Fruit fly (Drosophila melanogaster) whole organism, embryonic: ENCODE measurements around the gene CG17300.

Experiments
- BEAF-32 ChIP-seq: fragments of 200-800 bp; sonication (Bioruptor generic); optimal IDR thresholded peaks from 3 replicates; lab custom pipeline; 2017; ENCODE audit warnings: missing biosample characterization, missing genetic modification characterization, mild to moderate bottlenecking, moderate library complexity, missing genetic modification reagents
- C15 ChIP-seq: fragments of 200-800 bp; sonication (Bioruptor generic); IDR thresholded peaks from 3 replicates; pipeline ENCODE4 v1.3.6; 2022; ENCODE audit warnings: missing biosample characterization, missing genetic modification characterization
- CG10147 ChIP-seq: fragments of 200-800 bp; sonication (Bioruptor generic); optimal IDR thresholded peaks from 2 replicates; lab custom pipeline; 2019; ENCODE audit warnings: missing biosample characterization, mild to moderate bottlenecking, missing genetic modification characterization, moderate library complexity
- CG10462 ChIP-seq: fragments of 200-800 bp; sonication (Bioruptor generic); optimal IDR thresholded peaks from 2 replicates; lab custom pipeline; 2016; ENCODE audit warnings: missing biosample characterization, missing genetic modification characterization
- CG10654 ChIP-seq: fragments of 200-800 bp; sonication (Bioruptor generic); optimal IDR thresholded peaks from 2 replicates; lab custom pipeline; 2016; ENCODE audit warnings: missing biosample characterization, missing genetic modification characterization
- CG11085 ChIP-seq: fragments of 200-800 bp; sonication (Bioruptor generic); IDR thresholded peaks from 2 replicates; pipeline ENCODE4 v1.3.6; 2022; ENCODE audit warnings: missing biosample characterization, missing genetic modification characterization
- CG12071 ChIP-seq: fragments of 200-800 bp; sonication (Bioruptor generic); optimal IDR thresholded peaks from 3 replicates; lab custom pipeline; 2018; ENCODE audit warnings: missing biosample characterization, mild to moderate bottlenecking, missing genetic modification characterization
- CG12299 ChIP-seq: fragments of 200-800 bp; sonication (Bioruptor generic); optimal IDR thresholded peaks from 2 replicates; lab custom pipeline; 2018; ENCODE audit warnings: missing biosample characterization, mild to moderate bottlenecking, missing genetic modification characterization
- CG13287 ChIP-seq: fragments of 200-800 bp; sonication (Bioruptor generic); IDR thresholded peaks from 2 replicates; pipeline ENCODE4 v1.3.6; 2022; ENCODE audit warnings: missing biosample characterization, missing genetic modification characterization; ENCODE audit not compliant: partially characterized antibody
- CG13775 ChIP-seq: fragments of 200-800 bp; sonication (Bioruptor generic); optimal IDR thresholded peaks from 3 replicates; lab custom pipeline; 2017; ENCODE audit warnings: missing biosample characterization, mild to moderate bottlenecking, missing genetic modification characterization
- CG1602 ChIP-seq: fragments of 200-800 bp; sonication (Bioruptor generic); optimal IDR thresholded peaks from 3 replicates; lab custom pipeline; 2016; ENCODE audit warnings: missing biosample characterization, missing genetic modification characterization
- CG1603 ChIP-seq: fragments of 200-800 bp; sonication (Bioruptor generic); optimal IDR thresholded peaks from 2 replicates; lab custom pipeline; 2019; ENCODE audit warnings: missing biosample characterization, mild to moderate bottlenecking, missing genetic modification characterization, moderate library complexity
- CG18011 ChIP-seq: fragments of 200-800 bp; sonication (Bioruptor generic); optimal IDR thresholded peaks from 2 replicates; lab custom pipeline; 2017; ENCODE audit warnings: missing biosample characterization, missing genetic modification characterization, mild to moderate bottlenecking, moderate library complexity, missing genotype
- CG2116 ChIP-seq: fragments of 200-800 bp; sonication (Bioruptor generic); optimal IDR thresholded peaks from 3 replicates; lab custom pipeline; 2018; ENCODE audit warnings: missing biosample characterization, mild to moderate bottlenecking, missing genetic modification characterization
- CG2199 ChIP-seq: fragments of 200-800 bp; sonication (Bioruptor generic); IDR thresholded peaks from 3 replicates; pipeline ENCODE4 v1.3.6; 2022; ENCODE audit warnings: missing biosample characterization, missing genetic modification characterization
- CG2678 ChIP-seq: fragments of 200-800 bp; sonication (Bioruptor generic); optimal IDR thresholded peaks from 3 replicates; lab custom pipeline; 2019; ENCODE audit warnings: missing biosample characterization, mild to moderate bottlenecking, missing genetic modification characterization, moderate library complexity
- CG30403 ChIP-seq: fragments of 200-800 bp; sonication (Bioruptor generic); optimal IDR thresholded peaks from 3 replicates; lab custom pipeline; 2016; ENCODE audit warnings: missing biosample characterization, missing genetic modification characterization
- CG31388 ChIP-seq: fragments of 200-800 bp; sonication (Bioruptor generic); optimal IDR thresholded peaks from 2 replicates; lab custom pipeline; 2016; ENCODE audit warnings: missing biosample characterization, missing genetic modification characterization
- CG32772 ChIP-seq: fragments of 200-800 bp; sonication (Bioruptor generic); IDR thresholded peaks from 2 replicates; pipeline ENCODE4 v1.3.6; 2022; ENCODE audit warnings: missing biosample characterization, missing genetic modification characterization
- CG33557 ChIP-seq: fragments of 200-800 bp; sonication (Bioruptor generic); optimal IDR thresholded peaks from 2 replicates; lab custom pipeline; 2019; ENCODE audit warnings: missing biosample characterization, mild to moderate bottlenecking, missing genetic modification characterization, moderate library complexity
- CG3726 ChIP-seq: fragments of 200-800 bp; sonication (Bioruptor generic); IDR thresholded peaks from 3 replicates; pipeline ENCODE4, ENCODE4 v1.3.6; 2022; ENCODE audit warnings: missing biosample characterization, missing genetic modification characterization
- CG6272 ChIP-seq: fragments of 200-800 bp; sonication (Bioruptor generic); IDR thresholded peaks from 2 replicates; pipeline ENCODE4 v1.3.6; 2022; ENCODE audit warnings: missing biosample characterization, missing genetic modification characterization
- CG7357 ChIP-seq: fragments of 200-800 bp; sonication (Bioruptor generic); IDR thresholded peaks from 3 replicates; pipeline ENCODE4 v1.3.6; 2022; ENCODE audit warnings: missing biosample characterization, missing genetic modification characterization
- CG7928 ChIP-seq: fragments of 200-800 bp; sonication (Bioruptor generic); optimal IDR thresholded peaks from 2 replicates; lab custom pipeline; 2017; ENCODE audit warnings: missing biosample characterization, mild to moderate bottlenecking, missing genetic modification characterization
- CG8359 ChIP-seq: fragments of 200-800 bp; sonication (Bioruptor generic); optimal IDR thresholded peaks from 2 replicates; lab custom pipeline; 2017; ENCODE audit warnings: missing biosample characterization, mild to moderate bottlenecking, missing genetic modification characterization, borderline replicate concordance
- CG8388 ChIP-seq: fragments of 200-800 bp; sonication (Bioruptor generic); optimal IDR thresholded peaks from 2 replicates; lab custom pipeline; 2019; ENCODE audit warnings: missing biosample characterization, mild to moderate bottlenecking, missing genetic modification characterization, moderate library complexity
- CG8944 ChIP-seq: fragments of 200-800 bp; sonication (Bioruptor generic); optimal IDR thresholded peaks from 3 replicates; lab custom pipeline; 2016; ENCODE audit warnings: missing biosample characterization, missing genetic modification characterization
- Ets97D ChIP-seq: fragments of 200-800 bp; sonication (Bioruptor generic); optimal IDR thresholded peaks from 3 replicates; lab custom pipeline; 2016; ENCODE audit warnings: missing biosample characterization, missing genetic modification characterization
- Fer3 ChIP-seq: fragments of 200-800 bp; sonication (Bioruptor generic); optimal IDR thresholded peaks from 2 replicates; lab custom pipeline; 2018; ENCODE audit warnings: missing biosample characterization, mild to moderate bottlenecking, missing genetic modification characterization, moderate library complexity
- Hr3 ChIP-seq: fragments of 200-800 bp; sonication (Bioruptor generic); optimal IDR thresholded peaks from 3 replicates; lab custom pipeline; 2016; ENCODE audit warnings: missing biosample characterization, missing genetic modification characterization
- Mes4 ChIP-seq: fragments of 200-800 bp; sonication (Bioruptor generic); optimal IDR thresholded peaks from 2 replicates; lab custom pipeline; 2016; ENCODE audit warnings: missing biosample characterization, missing genetic modification characterization
- NC2α ChIP-seq: fragments of 200-800 bp; sonication (Bioruptor generic); optimal IDR thresholded peaks from 2 replicates; lab custom pipeline; 2016; ENCODE audit warnings: missing biosample characterization, missing genetic modification characterization
- NC2β ChIP-seq: fragments of 200-800 bp; sonication (Bioruptor generic); optimal IDR thresholded peaks from 2 replicates; lab custom pipeline; 2016; ENCODE audit warnings: missing biosample characterization, missing genetic modification characterization
- Oli ChIP-seq: fragments of 200-800 bp; sonication (Bioruptor generic); optimal IDR thresholded peaks from 2 replicates; lab custom pipeline; 2018; ENCODE audit warnings: missing biosample characterization, mild to moderate bottlenecking, missing genetic modification characterization, moderate library complexity
- Tbp ChIP-seq: fragments of >200 bp; optimal IDR thresholded peaks from 2 replicates; lab custom pipeline; 2018; ENCODE audit warnings: missing biosample characterization, missing genetic modification characterization
- YL-1 ChIP-seq: fragments of 200-800 bp; sonication (Bioruptor generic); optimal IDR thresholded peaks from 3 replicates; lab custom pipeline; 2017; ENCODE audit warnings: missing biosample characterization, mild to moderate bottlenecking, missing genetic modification characterization
- ato ChIP-seq: fragments of 200-800 bp; sonication (Bioruptor generic); IDR thresholded peaks from 2 replicates; pipeline ENCODE4 v1.3.6; 2022; ENCODE audit warnings: missing biosample characterization, missing genetic modification characterization; ENCODE audit not compliant: partially characterized antibody
- bbx ChIP-seq: fragments of 200-800 bp; sonication (Bioruptor generic); IDR thresholded peaks from 2 replicates; pipeline ENCODE4 v1.3.6; 2022; ENCODE audit warnings: missing biosample characterization, missing genetic modification characterization; ENCODE audit not compliant: partially characterized antibody
- fd102C ChIP-seq: fragments of 200-800 bp; sonication (Bioruptor generic); optimal IDR thresholded peaks from 2 replicates; lab custom pipeline; 2018; ENCODE audit warnings: missing biosample characterization, mild to moderate bottlenecking, missing genetic modification characterization, moderate library complexity
- fd3F ChIP-seq: fragments of 200-800 bp; sonication (Bioruptor generic); optimal IDR thresholded peaks from 2 replicates; lab custom pipeline; 2018; ENCODE audit warnings: missing biosample characterization, mild to moderate bottlenecking, missing genetic modification characterization, moderate library complexity
- gcm ChIP-seq: fragments of 200-800 bp; sonication (Bioruptor generic); optimal IDR thresholded peaks from 2 replicates; lab custom pipeline; 2019; ENCODE audit warnings: missing biosample characterization, mild to moderate bottlenecking, missing genetic modification characterization, moderate library complexity
- gt ChIP-seq: fragments of 200-800 bp; sonication (Bioruptor generic); IDR thresholded peaks from 2 replicates; pipeline ENCODE4 v1.3.6; 2022; ENCODE audit warnings: missing biosample characterization, missing genetic modification characterization
- nmo ChIP-seq: fragments of 200-800 bp; sonication (Bioruptor generic); optimal IDR thresholded peaks from 2 replicates; lab custom pipeline; 2018; ENCODE audit warnings: missing biosample characterization, mild to moderate bottlenecking, missing genetic modification characterization, moderate library complexity
- psq ChIP-seq: fragments of 200-800 bp; sonication (Bioruptor generic); optimal IDR thresholded peaks from 2 replicates; lab custom pipeline; 2017; ENCODE audit warnings: missing biosample characterization, missing genetic modification characterization
- sd ChIP-seq: fragments of 200-800 bp; sonication (Bioruptor generic); optimal IDR thresholded peaks from 3 replicates; lab custom pipeline; 2018; ENCODE audit warnings: missing biosample characterization, mild to moderate bottlenecking, missing genetic modification characterization, moderate library complexity
- shn ChIP-seq: fragments of 200-800 bp; sonication (Bioruptor generic); optimal IDR thresholded peaks from 3 replicates; lab custom pipeline; 2016; ENCODE audit warnings: missing biosample characterization, missing genetic modification characterization
- slou ChIP-seq: fragments of 200-800 bp; sonication (Bioruptor generic); optimal IDR thresholded peaks from 3 replicates; lab custom pipeline; 2016; ENCODE audit warnings: missing biosample characterization, missing genetic modification characterization
- slp2 ChIP-seq: fragments of 200-800 bp; sonication (Bioruptor generic); optimal IDR thresholded peaks from 2 replicates; lab custom pipeline; 2016; ENCODE audit warnings: missing biosample characterization, missing genetic modification characterization
- stwl ChIP-seq: fragments of 200-800 bp; sonication (Bioruptor generic); optimal IDR thresholded peaks from 3 replicates; lab custom pipeline; 2018; ENCODE audit warnings: missing biosample characterization, mild to moderate bottlenecking, missing genetic modification characterization, moderate library complexity
- zen ChIP-seq: fragments of 200-800 bp; sonication (Bioruptor generic); optimal IDR thresholded peaks from 3 replicates; lab custom pipeline; 2018; ENCODE audit warnings: missing biosample characterization, mild to moderate bottlenecking, missing genetic modification characterization, moderate library complexity

Gene CG17300

DNA sequence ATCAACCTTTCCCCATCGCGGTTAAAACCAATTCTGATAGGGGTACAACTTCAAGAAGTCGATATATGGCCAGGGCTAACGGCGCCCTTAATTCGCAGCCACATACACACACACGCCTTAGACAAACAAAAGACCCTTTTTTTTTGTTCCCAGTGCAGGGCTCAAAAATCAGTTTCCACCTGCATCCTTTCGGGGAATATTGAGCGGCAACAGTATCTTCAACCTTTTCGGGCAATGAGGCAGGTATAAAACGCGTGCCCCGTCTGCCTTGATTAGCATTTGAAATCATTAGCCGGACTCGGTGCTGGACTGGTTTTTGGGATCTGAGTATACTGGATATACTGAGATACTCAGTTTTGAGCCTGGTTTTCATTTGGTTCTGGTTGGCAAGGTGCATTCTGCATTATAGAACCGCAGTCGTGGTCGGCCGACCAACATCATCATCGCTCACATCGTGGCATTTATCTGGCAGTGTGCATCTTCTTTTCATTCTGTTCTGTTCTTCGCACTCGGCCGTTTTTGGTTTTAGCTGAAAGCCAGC, 12.9 kb downstream of the CG17300 start (continued):
- TF ChIP-seq fd102C (GFP tag; lab: Kevin White, UChicago) (no peak), C15 (GFP tag; lab: Robert Waterston, UW) (no peak), CG2199 (peak; percentile 78; the same call in 1 of the 3 replicates), slp2 (GFP tag; lab: Kevin White, UChicago) (no peak), zen (peak; percentile 68), CG8944 (GFP tag; lab: Kevin White, UChicago) (no peak), fd3F (no peak), ato (no peak), CG7357 (GFP tag; lab: Robert Waterston, UW) (no peak), CG11085 (no peak), gcm (GFP tag; lab: Kevin White, UChicago) (peak; percentile 13), CG10462 (GFP tag; lab: Kevin White, UChicago) (no peak), slou (GFP tag; lab: Kevin White, UChicago) (no peak), CG1602 (no peak), CG7928 (no peak), CG2116 (GFP tag; lab: Kevin White, UChicago) (no peak), Hr3 (GFP tag; lab: Kevin White, UChicago) (no peak)
- TF ChIP-seq, all 482 proteins: peak for 11

DNA sequence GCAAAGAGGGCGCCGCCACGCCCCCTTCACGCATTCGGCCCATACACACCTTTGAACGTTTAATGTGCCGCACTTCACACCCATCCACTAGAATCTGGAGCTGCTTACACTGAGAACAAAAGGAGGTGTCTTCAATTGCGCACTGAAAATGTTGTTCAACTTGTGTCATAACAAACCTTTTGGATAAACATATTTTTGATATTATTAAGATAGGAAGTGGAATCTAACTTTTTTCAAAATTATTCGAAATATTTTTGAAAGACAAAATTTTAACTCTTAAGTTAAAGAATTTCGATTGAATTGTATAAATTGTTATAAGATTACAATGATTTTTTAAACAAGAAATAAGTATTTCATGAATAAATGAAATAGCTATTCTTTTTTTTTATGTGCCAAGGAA, 18.8 kb downstream of the CG17300 start:
- TF ChIP-seq Fer3 (tag; lab: Kevin White, UChicago) (no peak), Mes4 (GFP tag; lab: Kevin White, UChicago) (no peak), CG8388 (GFP tag; lab: Kevin White, UChicago) (peak; percentile 64), sd (tag; lab: Kevin White, UChicago) (no peak), CG8359 (GFP tag; lab: Kevin White, UChicago) (no peak), Tbp (GFP tag; lab: Kevin White, UChicago) (no peak), CG33557 (peak; percentile 46), CG12299 (tag; lab: Kevin White, UChicago) (no peak), CG6272 (GFP tag; lab: Robert Waterston, UW) (no peak), CG18011 (no peak), CG30403 (GFP tag; lab: Kevin White, UChicago) (peak; percentile 41), CG10147 (GFP tag; lab: Kevin White, UChicago) (no peak), CG32772 (GFP tag; lab: Robert Waterston, UW) (no peak), CG10654 (GFP tag; lab: Kevin White, UChicago) (no peak), Oli (peak; percentile 21), stwl (tag; lab: Kevin White, UChicago) (no peak), psq (no peak), CG1603 (peak; percentile 21), gt (GFP tag; lab: Robert Waterston, UW) (no peak), Ets97D (GFP tag; lab: Kevin White, UChicago) (no peak), bbx (no peak), CG12071 (GFP tag; lab: Kevin White, UChicago) (no peak), CG31388 (GFP tag; lab: Kevin White, UChicago) (no peak), NC2β (GFP tag; lab: Kevin White, UChicago) (no peak), ato (no peak), CG3726 (GFP tag; lab: Robert Waterston, UW) (no peak), CG2678 (tag; lab: Kevin White, UChicago) (peak; percentile 15), YL-1 (no peak), BEAF-32 (no peak), nmo (GFP tag; lab: Kevin White, UChicago) (peak; percentile 60), NC2α (GFP tag; lab: Kevin White, UChicago) (no peak), shn (GFP tag; lab: Kevin White, UChicago) (no peak), CG13287 (GFP tag; lab: Robert Waterston, UW) (no peak), CG13775 (GFP tag; lab: Kevin White, UChicago) (peak; percentile 46)
